Worm (Caenorhabditis elegans) whole organism, L2 larva: Measurements from ENCODE around the gene F08F1.9.

Experiments
- C34F6.9 ChIP-seq: fragments of 150-350 bp; optimal IDR thresholded peaks from 2 replicates; lab custom pipeline; 2014; ENCODE audit warnings: missing biosample characterization, missing genetic modification characterization
- F13H6.1 ChIP-seq: sonication (generic microtip); optimal IDR thresholded peaks from 2 replicates; lab custom pipeline; 2016; ENCODE audit warnings: missing genetic modification characterization, missing compliant biosample characterization
- R02D3.7 ChIP-seq: fragments of 150-350 bp; optimal IDR thresholded peaks from 2 replicates; lab custom pipeline; 2014; ENCODE audit warnings: missing biosample characterization, missing genetic modification characterization
- ZK546.5 ChIP-seq: sonication (generic microtip); optimal IDR thresholded peaks from 2 replicates; lab custom pipeline; 2017; ENCODE audit warnings: missing biosample characterization, missing genetic modification characterization
- ama-1 ChIP-seq: fragments of 150-350 bp; optimal IDR thresholded peaks from 2 replicates; lab custom pipeline; 2018; ENCODE audit warnings: inconsistent platforms
- blmp-1 ChIP-seq: sonication (generic microtip); optimal IDR thresholded peaks from 2 replicates; lab custom pipeline; 2017; ENCODE audit warnings: missing genetic modification characterization, mild to moderate bottlenecking, missing compliant biosample characterization, antibody characterized with exemption, moderate library complexity; ENCODE audit not compliant: insufficient read depth
- ceh-16 ChIP-seq: fragments of 150-350 bp; optimal IDR thresholded peaks from 2 replicates; lab custom pipeline; 2014; ENCODE audit warnings: missing biosample characterization, missing genetic modification characterization
- fos-1 ChIP-seq: fragments of 150-350 bp; optimal IDR thresholded peaks from 2 replicates; lab custom pipeline; 2014; ENCODE audit warnings: missing biosample characterization, missing genetic modification characterization
- gmeb-1 ChIP-seq: fragments of 150-350 bp; optimal IDR thresholded peaks from 2 replicates; lab custom pipeline; 2014; ENCODE audit warnings: missing biosample characterization, missing genetic modification characterization
- lin-11 ChIP-seq: fragments of 150-350 bp; sonication (generic microtip); optimal IDR thresholded peaks from 2 replicates; lab custom pipeline; 2014; ENCODE audit warnings: missing biosample characterization, missing genetic modification characterization, inconsistent platforms, mixed read lengths
- lin-13 ChIP-seq: fragments of 150-350 bp; optimal IDR thresholded peaks from 2 replicates; lab custom pipeline; 2014; ENCODE audit warnings: missing biosample characterization, missing genetic modification reagents, missing genetic modification characterization
- lin-39 ChIP-seq: fragments of 150-350 bp; optimal IDR thresholded peaks from 2 replicates; lab custom pipeline; 2014; ENCODE audit warnings: missing biosample characterization, missing genetic modification reagents, missing genetic modification characterization
- mbf-1 ChIP-seq: sonication (generic microtip); optimal IDR thresholded peaks from 2 replicates; lab custom pipeline; 2017; ENCODE audit warnings: missing biosample characterization, missing genetic modification characterization
- nhr-10 ChIP-seq: sonication (generic microtip); optimal IDR thresholded peaks from 2 replicates; lab custom pipeline; 2017; ENCODE audit warnings: missing biosample characterization, missing genetic modification characterization
- nhr-11 ChIP-seq: fragments of 150-350 bp; optimal IDR thresholded peaks from 2 replicates; lab custom pipeline; 2014; ENCODE audit warnings: missing biosample characterization, missing genetic modification characterization
- nhr-129 ChIP-seq: fragments of 150-350 bp; optimal IDR thresholded peaks from 2 replicates; lab custom pipeline; 2014; ENCODE audit warnings: missing biosample characterization, missing genetic modification characterization
- nhr-21 ChIP-seq: fragments of 150-350 bp; optimal IDR thresholded peaks from 2 replicates; lab custom pipeline; 2014; ENCODE audit warnings: missing biosample characterization, missing genetic modification characterization
- nhr-237 ChIP-seq: fragments of 150-350 bp; optimal IDR thresholded peaks from 2 replicates; lab custom pipeline; 2014; ENCODE audit warnings: missing biosample characterization, missing genetic modification characterization
- nhr-25 ChIP-seq: fragments of 150-350 bp; sonication (generic microtip); optimal IDR thresholded peaks from 3 replicates; lab custom pipeline; 2014; ENCODE audit warnings: missing biosample characterization, missing genetic modification characterization
- nhr-77 ChIP-seq: fragments of 150-350 bp; optimal IDR thresholded peaks from 2 replicates; lab custom pipeline; 2014; ENCODE audit warnings: missing biosample characterization, missing genetic modification characterization
- peb-1 ChIP-seq: fragments of 150-350 bp; optimal IDR thresholded peaks from 2 replicates; lab custom pipeline; 2014; ENCODE audit warnings: missing biosample characterization, missing genetic modification characterization
- sem-4 ChIP-seq: fragments of 150-350 bp; optimal IDR thresholded peaks from 2 replicates; lab custom pipeline; 2014; ENCODE audit warnings: missing biosample characterization, missing genetic modification reagents, missing genetic modification characterization
- skn-1 ChIP-seq: sonication (generic microtip); optimal IDR thresholded peaks from 2 replicates; lab custom pipeline; 2017; ENCODE audit warnings: missing biosample characterization, missing genetic modification characterization
- sma-3 ChIP-seq: sonication (generic microtip); optimal IDR thresholded peaks from 2 replicates; lab custom pipeline; 2016; ENCODE audit warnings: missing genetic modification reagents, missing genetic modification characterization, missing compliant biosample characterization
- sma-9 ChIP-seq, 2 experiments: fragments of 150-350 bp in 1 of 2; sonication (generic microtip) in 1 of 2; optimal IDR thresholded peaks; 2 replicates each; lab custom pipeline; 2014 to 2016; ENCODE audit warnings: missing genetic modification characterization in 2 of 2, mild to moderate bottlenecking in 1 of 2, missing biosample characterization in 1 of 2, missing compliant biosample characterization in 1 of 2, missing genetic modification reagents in 1 of 2, moderate library complexity in 1 of 2
- snpc-4 ChIP-seq: fragments of 150-350 bp; optimal IDR thresholded peaks from 2 replicates; lab custom pipeline; 2014; ENCODE audit warnings: missing biosample characterization, missing genetic modification characterization
- unc-55 ChIP-seq: fragments of 150-350 bp; sonication (generic microtip); optimal IDR thresholded peaks from 3 replicates; lab custom pipeline; 2014; ENCODE audit warnings: missing biosample characterization, missing genetic modification reagents, missing genetic modification characterization
- zag-1 ChIP-seq: fragments of 150-350 bp; optimal IDR thresholded peaks from 2 replicates; lab custom pipeline; 2014; ENCODE audit warnings: missing biosample characterization, missing genetic modification characterization
- ztf-1 ChIP-seq: fragments of 200-800 bp; sonication (Bioruptor generic); conservative IDR thresholded peaks from 2 replicates; pipeline ENCODE4 v1.3.6; 2022; ENCODE audit warnings: missing genetic modification characterization, missing compliant biosample characterization
- ztf-11 ChIP-seq: sonication (generic microtip); optimal IDR thresholded peaks from 2 replicates; lab custom pipeline; 2017; ENCODE audit warnings: missing biosample characterization, missing genetic modification characterization
- ztf-4 ChIP-seq: fragments of 150-350 bp; optimal IDR thresholded peaks from 2 replicates; lab custom pipeline; 2014; ENCODE audit warnings: missing biosample characterization, missing genetic modification characterization

F08F1.9 gene

ce11 chrX:8440001-8440735 is 29.5 kb upstream of the F08F1.9 start:
- TF ChIP-seq F13H6.1 (tag; lab: Kevin White, UChicago) (peak; percentile 20), unc-55 (GFP tag; lab: Kevin White, UChicago) (no peak), lin-39 (no peak), ztf-11 (no peak), sma-9 (GFP tag; optimal IDR thresholded peaks at IDR 0.05; lab: Kevin White, UChicago) (peak; percentile 51), sma-9 (tag; optimal IDR thresholded peaks at IDR 0.05; lab: Kevin White, UChicago) (no peak), nhr-25 (no peak), nhr-129 (peak; percentile 32)

ce11 chrX:8438756-8439155 is 28.1 kb upstream of the F08F1.9 start:
- TF ChIP-seq nhr-77 (tag; lab: Kevin White, UChicago): no peak
- TF ChIP-seq blmp-1 (tag; lab: Kevin White, UChicago): peak; percentile 37

- no peak for TF ChIP-seq ZK546.5 (tag; lab: Kevin White, UChicago)
- TF ChIP-seq nhr-21: no peak
- no peak for TF ChIP-seq R02D3.7 (tag; lab: Kevin White, UChicago)
- TF ChIP-seq sma-3: no peak
- no peak for TF ChIP-seq snpc-4 (tag; lab: Kevin White, UChicago)
- TF ChIP-seq nhr-11: no peak
- TF ChIP-seq lin-11 (tag; lab: Kevin White, UChicago): no peak
- TF ChIP-seq ztf-1 (GFP tag; lab: Robert Waterston, UW): no peak
- no peak for TF ChIP-seq skn-1 (tag; lab: Kevin White, UChicago)
- TF ChIP-seq nhr-25: no peak
- no peak for TF ChIP-seq ceh-16 (tag; lab: Kevin White, UChicago)
Measured at ce11 chrX:8432361-8432760, 21.7 kb upstream of the F08F1.9 start, which contains the start of gene kin-9. Gene kin-9, plus strand, starts transcription at chrX:8432661.

- TF ChIP-seq ceh-16 (tag; lab: Kevin White, UChicago) (no peak), nhr-10 (no peak), gmeb-1 (tag; lab: Kevin White, UChicago) (no peak), unc-55 (GFP tag; lab: Kevin White, UChicago) (no peak), nhr-237 (tag; lab: Kevin White, UChicago) (no peak), C34F6.9 (tag; lab: Kevin White, UChicago) (no peak), ztf-11 (no peak), peb-1 (tag; lab: Kevin White, UChicago) (no peak), nhr-129 (no peak), sma-9 (GFP tag; optimal IDR thresholded peaks at IDR 0.05; lab: Kevin White, UChicago) (no peak), sma-9 (tag; optimal IDR thresholded peaks at IDR 0.05; lab: Kevin White, UChicago) (no peak), sem-4 (tag; lab: Kevin White, UChicago) (no peak), nhr-25 (no peak), zag-1 (tag; lab: Kevin White, UChicago) (no peak), skn-1 (tag; lab: Kevin White, UChicago) (no peak), ztf-4 (no peak), ama-1 (no peak), lin-13 (GFP tag; lab: Kevin White, UChicago) (no peak), snpc-4 (tag; lab: Kevin White, UChicago) (no peak)
Measured at ce11 chrX:8429503-8429902, 18.8 kb upstream of the F08F1.9 start.

ce11 chrX:8428319-8428888 is 17.8 kb upstream of the F08F1.9 start, which contains the start of gene F08F1.3:
Gene F08F1.3, plus strand, starts transcription at chrX:8428838.
- peak; percentile 42 for TF ChIP-seq fos-1 (tag; lab: Kevin White, UChicago)
- TF ChIP-seq sem-4 (tag; lab: Kevin White, UChicago): no peak
- TF ChIP-seq mbf-1 (tag; lab: Kevin White, UChicago): no peak
- TF ChIP-seq, all 48 proteins: peak for 1
